Worm (Caenorhabditis elegans): ENCODE measurements around the gene srh-11.
"Not testable (repeated sequence)": the region's sequence is repeated elsewhere in the genome, so short reads cannot be mapped to it uniquely, and the experiment has no call there.

srh-11 gene

DNA sequence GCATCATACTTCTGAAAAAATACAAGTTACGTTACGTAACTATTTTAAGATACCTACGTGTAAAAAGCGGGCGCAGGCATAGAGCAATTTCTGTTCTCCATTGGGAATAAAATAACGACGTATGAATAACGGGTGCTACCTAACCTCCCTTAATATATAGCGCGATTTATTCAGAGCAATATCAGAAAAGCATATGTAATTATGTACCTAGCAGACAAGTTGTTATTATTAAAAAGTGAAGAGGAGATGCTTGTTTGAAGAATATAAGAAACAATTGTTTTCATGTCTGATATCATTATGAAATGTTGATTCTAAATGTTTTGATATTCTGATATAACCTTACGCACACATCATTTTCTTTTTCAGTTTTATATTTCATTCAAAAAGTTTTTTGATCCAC lies at the start of gene srh-11:
srh-11 (minus strand) TSS at position 101 of the 400 bp plus-strand sequence.
- no peak for TF ChIP-seq W03F9.2 (tag; optimal IDR thresholded peaks at IDR 0.05)
- no peak for TF ChIP-seq him-1 (tag; optimal IDR thresholded peaks at IDR 0.05)
- TF ChIP-seq dao-5 (tag; optimal IDR thresholded peaks at IDR 0.05): no peak

DNA sequence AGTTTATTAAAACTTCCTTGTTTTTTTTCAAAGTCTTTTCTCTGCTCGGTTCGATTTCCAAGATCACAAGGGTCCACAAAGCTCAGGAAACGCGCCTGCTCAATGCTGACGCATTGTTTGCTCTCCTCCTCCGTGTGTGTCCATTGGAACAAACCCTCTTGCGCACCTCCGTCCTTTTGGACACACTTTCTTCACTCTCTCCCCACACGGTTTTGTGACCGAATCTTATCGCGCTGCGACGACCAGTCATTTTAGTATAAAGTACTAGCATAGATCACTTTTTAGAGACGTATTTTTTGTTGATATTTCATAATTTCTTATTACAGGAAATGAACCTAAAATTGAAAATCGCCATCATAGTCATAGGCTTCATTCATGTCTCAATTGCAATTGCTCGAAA lies 49.4 kb upstream of the srh-11 start:
- TF ChIP-seq W03F9.2 (tag; optimal IDR thresholded peaks at IDR 0.05) (peak; percentile 62), dao-5 (tag; optimal IDR thresholded peaks at IDR 0.05) (no peak), him-1 (tag; optimal IDR thresholded peaks at IDR 0.05) (peak; percentile 42)

DNA sequence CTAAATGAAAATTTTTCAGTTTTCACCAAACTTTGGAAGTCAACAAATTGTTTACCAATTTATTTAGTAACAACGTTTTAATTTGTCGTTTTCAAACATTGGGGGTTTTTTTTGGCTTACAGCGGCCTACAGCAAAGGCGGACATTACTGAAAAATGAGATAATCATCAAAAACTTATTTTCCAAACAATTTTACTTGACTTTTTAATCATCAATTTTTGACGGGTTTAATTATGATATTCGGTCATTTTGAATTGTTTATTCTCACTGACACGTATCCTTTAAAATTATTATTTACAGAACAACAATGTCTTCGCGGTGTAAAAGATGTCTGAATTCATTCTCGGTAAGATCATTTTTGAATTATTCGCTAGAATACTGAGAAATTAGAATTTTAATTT lies 48.7 kb upstream of the srh-11 start, which contains the start of gene F40B5.2:
F40B5.2 (plus strand) TSS at position 301 of the 400 bp plus-strand sequence.
- no peak for TF ChIP-seq W03F9.2 (tag; optimal IDR thresholded peaks at IDR 0.05)
- no peak for TF ChIP-seq him-1 (tag; optimal IDR thresholded peaks at IDR 0.05)
- no peak for TF ChIP-seq dao-5 (tag; optimal IDR thresholded peaks at IDR 0.05)

DNA sequence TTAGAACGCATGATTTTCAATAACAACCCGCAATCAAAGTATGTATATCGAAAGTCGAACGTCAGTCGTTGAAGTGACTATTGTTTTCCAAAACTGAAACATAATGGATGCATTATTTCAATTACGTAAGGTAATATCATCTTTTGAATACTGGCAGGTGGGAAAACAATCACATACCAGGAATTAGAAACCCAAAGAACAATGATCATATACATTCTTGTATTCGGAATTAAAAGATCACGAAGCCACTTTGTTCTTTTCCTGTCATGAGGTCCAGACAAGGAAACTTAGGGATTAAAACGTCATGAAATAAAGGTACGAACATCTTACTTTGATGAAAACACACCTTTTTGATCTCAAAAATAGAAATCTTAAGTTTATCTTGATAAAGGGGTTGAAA lies 43.5 kb upstream of the srh-11 start:
- TF ChIP-seq dao-5 (tag; optimal IDR thresholded peaks at IDR 0.05): no peak
- no peak for TF ChIP-seq W03F9.2 (tag; optimal IDR thresholded peaks at IDR 0.05)
- TF ChIP-seq him-1 (tag; optimal IDR thresholded peaks at IDR 0.05): no peak

DNA sequence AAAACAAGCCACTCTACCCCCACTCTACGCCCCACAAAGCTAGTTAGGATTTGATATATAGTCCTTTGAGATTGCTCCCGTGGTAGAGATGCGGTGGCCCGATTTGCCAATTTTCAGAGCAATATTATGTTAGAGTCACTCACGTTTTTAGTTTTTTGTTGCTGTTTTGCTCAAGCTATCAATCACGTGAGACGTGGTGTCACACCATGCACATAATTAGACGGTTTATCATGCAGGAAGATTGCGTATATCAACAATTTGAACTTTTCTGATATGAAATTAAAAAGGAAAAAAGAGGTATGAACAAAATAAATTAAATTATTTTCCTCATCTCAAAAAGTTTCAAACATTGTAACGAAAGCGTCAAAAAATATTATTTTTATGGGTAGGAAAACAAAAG lies 37.5 kb upstream of the srh-11 start:
- TF ChIP-seq dao-5 (tag; optimal IDR thresholded peaks at IDR 0.05): no peak
- TF ChIP-seq W03F9.2 (tag; optimal IDR thresholded peaks at IDR 0.05): no peak
- no peak for TF ChIP-seq him-1 (tag; optimal IDR thresholded peaks at IDR 0.05)

DNA sequence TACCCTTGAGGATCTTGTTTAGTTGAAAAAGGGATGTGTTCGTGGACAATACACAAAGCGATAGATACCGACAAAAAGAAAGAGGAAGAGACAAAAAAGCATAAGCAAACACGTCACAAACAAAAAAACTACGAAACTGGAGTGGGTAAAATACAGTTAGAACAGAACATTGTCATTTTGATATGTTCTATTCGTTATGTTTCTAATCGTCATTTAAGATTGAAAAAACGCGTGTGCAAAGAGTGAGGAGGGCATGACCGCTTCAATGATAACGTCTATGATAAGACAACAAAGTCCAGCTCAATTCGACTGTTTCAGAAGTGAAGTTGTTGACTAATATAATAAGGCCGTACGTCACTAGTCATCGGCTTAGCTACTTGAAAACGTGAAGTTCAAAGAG lies 36.5 kb upstream of the srh-11 start:
- TF ChIP-seq dao-5 (tag; optimal IDR thresholded peaks at IDR 0.05) (no peak), W03F9.2 (tag; optimal IDR thresholded peaks at IDR 0.05) (no peak), him-1 (tag; optimal IDR thresholded peaks at IDR 0.05) (no peak)

DNA sequence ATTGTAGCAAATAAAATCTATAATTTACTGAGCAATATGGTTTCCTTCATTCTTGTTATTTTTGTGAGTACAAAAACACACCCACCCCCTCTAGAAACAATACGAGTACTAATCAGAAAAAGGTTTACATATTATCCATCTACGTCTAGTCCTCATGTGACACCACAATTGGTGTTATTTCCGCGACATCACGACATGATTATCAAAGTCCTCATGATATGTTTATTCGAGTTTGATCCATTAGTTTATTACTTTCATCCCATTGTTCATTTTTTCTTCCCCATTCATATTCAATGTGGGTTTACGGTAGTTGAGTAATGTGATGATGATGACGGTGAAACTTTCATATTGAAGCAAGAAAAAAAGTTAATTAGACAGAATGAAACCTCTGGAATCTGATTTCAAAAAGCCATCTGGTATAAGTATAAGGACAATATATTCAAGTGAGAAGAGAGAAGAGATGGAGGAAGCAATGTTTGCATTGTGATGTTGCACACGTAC lies 35.5 kb upstream of the srh-11 start:
- TF ChIP-seq W03F9.2 (tag; optimal IDR thresholded peaks at IDR 0.05) (no peak), dao-5 (tag; optimal IDR thresholded peaks at IDR 0.05) (no peak)

DNA sequence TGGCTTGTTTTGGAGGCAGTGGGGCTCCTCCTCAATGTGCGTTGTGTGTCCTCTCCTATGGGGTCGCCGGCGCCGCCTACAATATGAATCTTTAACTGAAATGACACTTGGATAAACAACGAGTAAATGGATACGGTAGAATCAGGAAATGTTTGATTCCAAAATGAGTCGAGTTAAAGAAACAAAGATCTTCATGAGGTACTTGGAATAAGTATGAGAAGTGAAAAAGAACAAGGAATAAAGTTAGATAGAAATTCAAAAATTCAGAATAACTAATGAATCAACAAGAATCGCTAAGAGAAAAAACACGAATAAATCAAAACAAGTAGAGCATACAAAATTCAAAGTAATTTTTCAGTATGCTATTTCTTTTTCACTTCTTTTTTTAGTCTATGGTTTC lies 32.1 kb upstream of the srh-11 start, which contains the start of gene npr-28:
npr-28 (minus strand) TSS at position 101 of the 400 bp plus-strand sequence.
- TF ChIP-seq dao-5 (tag; optimal IDR thresholded peaks at IDR 0.05) (no peak), him-1 (tag; optimal IDR thresholded peaks at IDR 0.05) (no peak), W03F9.2 (tag; optimal IDR thresholded peaks at IDR 0.05) (no peak)

DNA sequence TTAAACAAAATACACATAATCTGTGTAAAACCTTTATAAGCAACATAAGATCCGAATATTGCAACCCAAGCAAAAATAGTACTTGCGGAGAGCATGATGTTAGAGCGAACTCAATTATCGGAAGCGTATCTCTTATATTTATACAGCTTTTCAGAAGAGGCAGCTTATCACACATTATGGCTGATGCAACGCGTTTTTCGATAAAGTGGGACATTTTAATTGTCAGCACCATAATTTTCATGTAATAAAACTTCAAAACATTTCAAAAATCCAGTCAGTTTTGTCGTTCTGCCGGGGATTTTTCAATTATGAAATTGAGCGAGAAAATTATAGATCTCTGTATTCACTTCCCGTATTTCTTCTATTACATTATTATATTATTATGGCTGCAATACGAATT lies 27.4 kb upstream of the srh-11 start, which contains the start of gene drd-5:
drd-5 (minus strand) TSS at position 101 of the 400 bp plus-strand sequence.
- no peak for TF ChIP-seq W03F9.2 (tag; optimal IDR thresholded peaks at IDR 0.05)
- no peak for TF ChIP-seq him-1 (tag; optimal IDR thresholded peaks at IDR 0.05)
- TF ChIP-seq dao-5 (tag; optimal IDR thresholded peaks at IDR 0.05): no peak

DNA sequence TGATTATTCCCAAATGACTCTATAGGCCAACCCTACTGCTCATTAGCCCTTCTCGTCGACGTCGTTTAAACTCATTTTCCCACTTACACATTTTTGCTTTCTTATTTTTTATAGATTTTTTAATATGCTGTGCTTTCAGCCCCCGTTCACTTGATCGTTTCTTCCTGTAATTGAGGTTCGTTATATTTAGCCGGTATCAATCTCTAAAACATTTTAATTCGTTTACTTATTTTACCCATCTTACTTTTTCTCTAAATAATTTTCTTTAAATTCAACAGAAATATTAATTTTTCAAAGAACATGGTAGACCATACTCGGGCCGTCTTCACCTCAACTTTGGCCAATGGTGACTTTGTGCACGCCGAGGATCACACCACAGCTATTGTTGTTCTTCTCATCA lies 22.8 kb upstream of the srh-11 start, which contains the start of gene F55E10.1:
F55E10.1 (plus strand) TSS at position 301 of the 400 bp plus-strand sequence.
- TF ChIP-seq W03F9.2 (tag; optimal IDR thresholded peaks at IDR 0.05) (no peak), him-1 (tag; optimal IDR thresholded peaks at IDR 0.05) (no peak), dao-5 (tag; optimal IDR thresholded peaks at IDR 0.05) (no peak)

DNA sequence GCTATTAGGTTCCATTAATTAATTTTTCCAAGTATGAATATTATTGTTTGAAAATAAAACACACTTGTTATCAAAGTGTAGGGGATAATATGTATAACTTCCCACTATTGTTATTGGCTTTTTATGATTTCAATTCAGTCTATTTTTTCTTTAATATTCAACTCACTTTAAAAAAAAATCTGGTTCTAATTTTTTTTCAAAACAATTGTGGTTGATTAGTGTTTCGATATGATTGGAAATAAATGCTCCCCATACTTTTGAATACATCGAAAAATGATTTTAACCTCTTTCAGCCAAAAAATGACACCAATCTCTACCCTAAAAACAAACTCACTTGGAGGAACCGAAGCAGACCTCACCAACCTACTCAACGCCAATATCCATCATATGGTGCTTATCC lies 21.5 kb upstream of the srh-11 start, which contains the start of gene F55E10.2:
F55E10.2 (plus strand) TSS at position 301 of the 400 bp plus-strand sequence.
- TF ChIP-seq dao-5 (tag; optimal IDR thresholded peaks at IDR 0.05): no peak
- no peak for TF ChIP-seq W03F9.2 (tag; optimal IDR thresholded peaks at IDR 0.05)

DNA sequence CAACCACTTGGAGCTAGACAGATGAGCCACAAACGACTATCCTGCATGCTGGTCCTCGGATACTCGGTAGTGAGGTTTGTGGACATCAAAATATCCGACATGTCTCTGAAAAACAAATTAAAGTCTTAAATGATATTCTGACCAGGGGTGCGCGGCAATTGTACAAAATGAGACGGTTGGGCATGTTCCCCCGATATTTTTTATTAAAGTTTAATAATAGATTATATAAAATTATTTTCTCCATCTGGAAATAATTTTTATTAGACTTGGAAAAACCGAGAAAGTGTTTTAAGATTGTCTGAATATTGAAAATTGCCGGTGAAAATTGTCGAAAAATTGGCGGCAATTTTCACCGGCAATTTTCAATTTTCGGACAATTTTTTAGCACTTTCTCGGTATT lies 8.9 kb upstream of the srh-11 start, which contains the start of gene F55E10.4:
F55E10.4 (minus strand) TSS at position 101 of the 400 bp plus-strand sequence.
- TF ChIP-seq dao-5 (tag; optimal IDR thresholded peaks at IDR 0.05): no peak
- no peak for TF ChIP-seq W03F9.2 (tag; optimal IDR thresholded peaks at IDR 0.05)
- no peak for TF ChIP-seq him-1 (tag; optimal IDR thresholded peaks at IDR 0.05)

DNA sequence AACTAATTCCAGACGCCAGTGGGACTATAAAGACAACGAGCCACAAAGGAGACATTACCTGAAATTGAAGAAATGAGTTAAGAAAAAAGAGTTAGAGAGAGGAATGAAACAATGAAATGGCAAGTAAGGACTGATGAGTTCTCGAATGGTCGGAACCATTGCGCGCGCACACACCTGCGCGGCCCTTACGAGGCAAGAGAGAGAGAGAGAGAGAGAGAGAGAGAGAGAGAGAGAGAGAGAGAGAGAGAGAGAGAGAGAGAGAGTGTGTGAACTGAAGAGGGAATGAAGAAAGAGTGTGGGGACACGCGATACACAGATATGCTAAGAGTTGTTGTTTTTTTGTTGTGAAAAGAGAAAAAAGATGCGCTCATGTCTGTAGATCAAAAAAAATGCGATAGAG lies 7.5 kb upstream of the srh-11 start, which contains the start of gene R09F10.8:
R09F10.8 (minus strand) TSS at position 58 of the 400 bp plus-strand sequence.
- TF ChIP-seq W03F9.2 (tag; optimal IDR thresholded peaks at IDR 0.05) (no peak), dao-5 (tag; optimal IDR thresholded peaks at IDR 0.05) (no peak), him-1 (tag; optimal IDR thresholded peaks at IDR 0.05) (no peak)

DNA sequence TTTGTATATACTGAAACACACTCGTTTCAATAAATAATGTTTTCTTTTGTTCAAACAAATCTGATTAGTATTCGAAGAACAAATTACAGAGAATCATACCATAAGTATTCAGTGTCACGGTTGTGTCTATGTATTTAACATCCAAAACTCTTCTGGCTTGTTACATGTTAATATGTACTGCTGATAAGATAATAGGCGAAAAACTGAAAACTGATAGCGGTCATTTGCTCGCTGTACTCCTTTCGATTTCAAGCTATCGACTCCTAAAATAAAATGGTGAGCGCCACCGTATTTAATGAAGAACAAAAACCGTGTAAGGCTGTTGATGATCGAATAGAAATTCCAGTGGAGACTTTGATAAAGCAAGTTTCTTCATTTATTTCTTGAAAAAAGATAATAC lies 4.5 kb upstream of the srh-11 start, which contains the start of gene R09F10.1:
R09F10.1 (plus strand) TSS at position 222 of the 400 bp plus-strand sequence.
- TF ChIP-seq dao-5 (tag; optimal IDR thresholded peaks at IDR 0.05) (no peak), W03F9.2 (tag; optimal IDR thresholded peaks at IDR 0.05) (no peak), him-1 (tag; optimal IDR thresholded peaks at IDR 0.05) (no peak)

DNA sequence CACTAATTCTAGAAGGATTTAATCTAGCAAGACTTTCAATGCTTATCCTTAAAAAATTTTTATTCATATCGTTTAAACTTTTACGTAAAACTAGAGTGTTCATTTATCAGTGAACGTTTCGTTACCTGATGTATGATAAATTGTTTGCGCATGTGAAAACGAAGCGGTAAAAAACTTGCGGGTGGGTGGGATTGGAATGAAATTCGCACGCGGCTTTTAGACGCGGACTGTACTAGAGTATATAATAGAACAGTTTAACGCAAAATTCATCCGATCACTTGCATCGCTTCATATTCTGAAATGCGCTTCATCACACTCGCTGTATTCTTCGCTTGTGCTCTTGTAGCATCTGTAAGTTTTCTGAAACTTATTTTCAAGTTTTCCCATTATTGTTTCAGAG lies 3.0 kb upstream of the srh-11 start, which contains the start of gene abu-9:
abu-9 (plus strand) TSS at position 301 of the 400 bp plus-strand sequence.
- not testable (repeated sequence) for TF ChIP-seq W03F9.2, him-1, dao-5 (tag; optimal IDR thresholded peaks at IDR 0.05)

Measured in whole organism, L4/young adult.